Worm (Caenorhabditis elegans): ENCODE data around the gene F01D4.8.

ce11 chrIV:10489409-10489808 lies 36.5 kb upstream of the F01D4.8 start:
- TF ChIP-seq ztf-11 (tag; optimal IDR thresholded peaks at IDR 0.05) (no peak), lin-13 (tag; optimal IDR thresholded peaks at IDR 0.05) (no peak), sptf-1 (tag; optimal IDR thresholded peaks at IDR 0.05) (no peak), unc-62 (GFP tag; optimal IDR thresholded peaks at IDR 0.05) (no peak)
